Worm (Caenorhabditis elegans) whole organism, L1 larva: ENCODE data around the gene enol-1.

Experiments
- aly-2 ChIP-seq: fragments of 150-350 bp; optimal IDR thresholded peaks from 2 replicates; lab custom pipeline; 2014; ENCODE audit warnings: missing biosample characterization, missing genetic modification characterization
- ama-1 ChIP-seq: fragments of 150-350 bp; optimal IDR thresholded peaks from 2 replicates; lab custom pipeline; 2014
- ceh-82 ChIP-seq, 3 experiments: fragments of 150-350 bp in 1 of 3; sonication (generic microtip) in 2 of 3; optimal IDR thresholded peaks; 2 replicates each; lab custom pipeline; 2014 to 2017; ENCODE audit warnings: missing biosample characterization in 3 of 3, missing genetic modification characterization in 3 of 3
- fos-1 ChIP-seq: fragments of 150-350 bp; optimal IDR thresholded peaks from 2 replicates; lab custom pipeline; 2014; ENCODE audit warnings: missing biosample characterization, missing genetic modification characterization
- nhr-237 ChIP-seq: fragments of 150-350 bp; optimal IDR thresholded peaks from 2 replicates; lab custom pipeline; 2014; ENCODE audit warnings: missing biosample characterization, missing genetic modification characterization
- skn-1 ChIP-seq: fragments of 150-350 bp; optimal IDR thresholded peaks from 2 replicates; lab custom pipeline; 2014; ENCODE audit warnings: missing biosample characterization, missing genetic modification characterization
- snpc-4 ChIP-seq: fragments of 150-350 bp; optimal IDR thresholded peaks from 2 replicates; lab custom pipeline; 2014; ENCODE audit warnings: missing biosample characterization, missing genetic modification characterization
- unc-62 ChIP-seq: fragments of 150-350 bp; optimal IDR thresholded peaks from 2 replicates; lab custom pipeline; 2014; ENCODE audit warnings: missing biosample characterization, missing genetic modification reagents, missing genetic modification characterization
- unc-86 ChIP-seq: sonication (generic microtip); optimal IDR thresholded peaks from 2 replicates; lab custom pipeline; 2016; ENCODE audit warnings: missing genetic modification characterization, missing compliant biosample characterization

ce11 chrII:8898582-8899356, 32.0 kb upstream of the enol-1 start:
- TF ChIP-seq ama-1 (no peak), nhr-237 (no peak), ceh-82 (tag; optimal IDR thresholded peaks at IDR 0.05; lab: Kevin White, UChicago) (no peak), fos-1 (tag; lab: Kevin White, UChicago) (no peak), unc-86 (tag; lab: Kevin White, UChicago) (no peak), unc-62 (GFP tag; lab: Kevin White, UChicago) (no peak), skn-1 (tag; lab: Kevin White, UChicago) (no peak), snpc-4 (tag; lab: Kevin White, UChicago) (no peak), aly-2 (tag; lab: Kevin White, UChicago) (no peak)
